Worm (Caenorhabditis elegans) whole organism, midembryonic: ENCODE data around the gene ZK666.1.

Source experiments
- T22C8.4 ChIP-seq: fragments of 200-800 bp; sonication (Bioruptor generic); IDR thresholded peaks from 2 replicates; pipeline ENCODE4 v1.3.6; 2022; ENCODE audit warnings: missing genetic modification characterization, missing compliant biosample characterization
- flt-1 ChIP-seq: fragments of 200-800 bp; sonication (Bioruptor generic); IDR thresholded peaks from 2 replicates; pipeline ENCODE4 v1.3.6; 2022; ENCODE audit warnings: missing genetic modification characterization, missing compliant biosample characterization
- med-1 ChIP-seq: sonication (generic microtip); optimal IDR thresholded peaks from 2 replicates; lab custom pipeline; 2017; ENCODE audit warnings: missing genetic modification characterization, mild to moderate bottlenecking, missing compliant biosample characterization, antibody characterized with exemption, missing genetic modification reagents; ENCODE audit not compliant: insufficient read depth
- tab-1 ChIP-seq: fragments of 200-800 bp; sonication (Bioruptor generic); IDR thresholded peaks from 2 replicates; pipeline ENCODE4 v1.3.6; 2022; ENCODE audit warnings: missing genetic modification characterization, missing compliant biosample characterization
- ztf-29 ChIP-seq: fragments of 200-800 bp; sonication (Bioruptor generic); IDR thresholded peaks from 2 replicates; pipeline ENCODE4 v1.3.6; 2022; ENCODE audit warnings: missing genetic modification reagents, missing genetic modification characterization, missing compliant biosample characterization

ce11 chrII:10471247-10471646 lies at the start of gene ZK666.1:
- TF ChIP-seq ztf-29 (GFP tag; lab: Robert Waterston, UW): no peak
- TF ChIP-seq flt-1 (GFP tag; lab: Robert Waterston, UW): no peak
- no peak for TF ChIP-seq T22C8.4 (GFP tag; lab: Robert Waterston, UW)
- no peak for TF ChIP-seq med-1 (GFP tag; lab: Kevin White, UChicago)
- no peak for TF ChIP-seq tab-1 (GFP tag; lab: Robert Waterston, UW)
